Comparison of ENCODE assay signal across 2 fruit fly cellular contexts in the genomic region with DNA sequence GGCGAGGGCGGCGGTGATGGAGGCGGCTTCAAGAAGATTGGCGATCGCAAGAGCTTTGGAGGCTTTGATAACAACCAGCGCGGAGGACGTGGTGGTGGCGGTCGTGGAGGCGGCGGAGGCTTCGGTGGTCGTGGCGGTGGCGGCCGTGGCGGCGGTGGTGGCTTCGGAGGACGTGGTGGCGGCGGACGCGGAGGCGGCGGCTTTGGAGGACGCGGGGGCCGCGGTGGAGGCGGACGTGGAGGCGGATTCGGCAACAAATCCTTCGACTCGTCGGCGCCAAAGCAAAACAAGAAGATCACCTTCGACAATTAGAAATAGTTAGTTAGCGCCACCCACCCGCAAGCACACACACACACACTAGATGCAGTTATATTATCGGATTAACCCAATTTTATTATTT.
A peak's percentile ranks its signal among the peaks of the same experiment; 100 is the strongest.
TF ChIP-seq lines count a peak whose summit lies in the region.

No protein-coding gene starts in this region.

- TF ChIP-seq CTCF in whole organism, embryonic (GFP tag; optimal IDR thresholded peaks at IDR 0.05; lab: Kevin White, UChicago): no peak

TF ChIP-seq in whole organism, embryonic, 481 proteins besides CTCF, POLR2A, EP300 and RAD21:
- TF ChIP-seq Opbp (GFP tag; IDR thresholded peaks at IDR 0.05; lab: Robert Waterston, UW; ENCODE audit: partially characterized antibody) (peak; percentile 27; the same call in 1 of the 3 replicates), CG8290 (GFP tag; optimal IDR thresholded peaks at IDR 0.05; lab: Kevin White, UChicago) (no peak), CG8290 (tag; optimal IDR thresholded peaks at IDR 0.05; lab: Kevin White, UChicago) (no peak), Dfd (GFP tag; optimal IDR thresholded peaks at IDR 0.05; lab: Kevin White, UChicago) (peak in 1 of 2 experiments; percentile 79), HLH4C (GFP tag; IDR thresholded peaks at IDR 0.05; lab: Robert Waterston, UW; ENCODE audit: partially characterized antibody) (0 out of 3 replicates have a peak, but pooled peaks have one; percentile 29), CG12942 (GFP tag; optimal IDR thresholded peaks at IDR 0.05; lab: Kevin White, UChicago) (no peak), Med (GFP tag; lab: Kevin White, UChicago) (peak; percentile 69), Dref (GFP tag; IDR thresholded peaks at IDR 0.05; lab: Robert Waterston, UW) (0 out of 2 replicates have a peak, but pooled peaks have one; percentile 13), zfh1 (GFP tag; IDR thresholded peaks at IDR 0.05; lab: Robert Waterston, UW) (0 out of 3 replicates have a peak, but pooled peaks have one; percentile 12)

TF ChIP-seq in whole organism, wandering third instar larva, 38 proteins besides CTCF, POLR2A, EP300 and RAD21:
- TF ChIP-seq sage (GFP tag; optimal IDR thresholded peaks at IDR 0.05; lab: Kevin White, UChicago): no peak
- peak; percentile 43 for TF ChIP-seq Dfd (GFP tag; optimal IDR thresholded peaks at IDR 0.05; lab: Kevin White, UChicago)
